Fruit fly (Drosophila melanogaster) whole organism: ENCODE results near the gene sals.

Source experiments
- CG8478 ChIP-seq: fragments of >200 bp; optimal IDR thresholded peaks from 2 replicates; lab custom pipeline; 2018; ENCODE audit warnings: inconsistent platforms
- Dll ChIP-seq: fragments of >200 bp; optimal IDR thresholded peaks from 2 replicates; lab custom pipeline; 2017
- EcR ChIP-seq, 2 experiments: fragments of >200 bp; optimal IDR thresholded peaks; 2 replicates each; lab custom pipeline; 2017; ENCODE audit warnings: missing biosample characterization in 2 of 2, missing genetic modification characterization in 2 of 2, missing genetic modification reagents in 2 of 2
- pan ChIP-seq: fragments of >200 bp; optimal IDR thresholded peaks from 2 replicates; lab custom pipeline; 2017
- psq ChIP-seq: fragments of >200 bp; optimal IDR thresholded peaks from 2 replicates; lab custom pipeline; 2017
- usp ChIP-seq: fragments of >200 bp; optimal IDR thresholded peaks from 2 replicates; lab custom pipeline; 2017; ENCODE audit warnings: missing biosample characterization, missing genetic modification characterization, mixed read lengths

The sals gene

DNA sequence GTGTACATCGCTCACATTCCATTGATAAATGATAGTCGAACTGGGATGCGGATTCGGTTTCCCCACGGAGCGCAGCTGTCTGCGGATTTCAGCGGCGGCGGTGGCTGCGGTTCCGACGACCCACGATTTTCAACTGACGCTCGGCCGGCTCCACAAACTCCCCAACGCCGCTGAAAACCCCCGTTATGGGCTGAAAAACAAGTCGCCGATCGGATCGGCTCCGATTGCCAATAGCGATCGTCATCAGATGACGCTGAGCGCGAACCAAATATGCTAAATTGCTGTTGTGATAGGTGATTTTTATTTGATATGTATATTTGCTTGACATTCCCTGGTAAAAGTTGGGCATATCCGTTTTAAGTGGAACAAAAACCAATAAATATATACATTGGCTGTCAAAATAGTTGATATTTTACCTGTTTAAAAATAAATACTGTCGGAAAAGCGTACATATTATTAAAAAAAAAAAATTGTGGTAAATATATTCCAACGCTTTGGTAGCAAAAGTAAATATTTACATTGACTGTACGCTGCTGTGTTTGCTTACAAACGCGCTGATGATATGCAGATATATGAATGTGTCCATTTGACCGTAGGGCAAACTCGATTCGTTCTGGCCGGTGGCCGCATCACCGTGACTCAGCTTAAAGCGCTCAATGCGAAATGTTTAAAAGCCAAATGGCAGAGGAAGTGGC, 2.8 kb upstream of the sals start:
- TF ChIP-seq Dll (lab: Kevin White, UChicago) (no peak), EcR (GFP tag; optimal IDR thresholded peaks at IDR 0.05; lab: Kevin White, UChicago) (no peak), CG8478 (lab: Kevin White, UChicago) (no peak), psq (no peak), usp (GFP tag; lab: Kevin White, UChicago) (no peak), pan (no peak)

DNA sequence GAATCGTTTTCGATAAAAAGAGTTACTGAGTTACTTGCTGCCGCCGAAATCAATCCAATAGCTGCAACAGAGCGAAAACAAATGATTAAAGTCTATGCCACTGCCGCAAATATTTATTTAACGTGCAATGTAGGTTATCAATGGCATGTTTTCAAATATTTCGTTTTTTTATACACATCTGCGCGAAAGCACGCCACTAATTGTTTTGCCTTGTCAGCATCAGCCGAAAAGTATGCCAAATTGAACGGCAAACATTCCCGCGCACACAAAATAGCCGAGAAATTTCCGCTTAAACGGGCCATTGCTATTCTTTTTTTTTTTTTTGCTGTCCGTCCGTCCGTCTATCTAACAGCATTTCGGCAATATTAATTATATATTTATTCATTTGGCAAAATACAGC, 450 bp upstream of the sals start:
- TF ChIP-seq Dll (lab: Kevin White, UChicago) (no peak), CG8478 (lab: Kevin White, UChicago) (no peak), pan (no peak), psq (no peak), EcR (GFP tag; optimal IDR thresholded peaks at IDR 0.05; lab: Kevin White, UChicago) (no peak), usp (GFP tag; lab: Kevin White, UChicago) (no peak)

DNA sequence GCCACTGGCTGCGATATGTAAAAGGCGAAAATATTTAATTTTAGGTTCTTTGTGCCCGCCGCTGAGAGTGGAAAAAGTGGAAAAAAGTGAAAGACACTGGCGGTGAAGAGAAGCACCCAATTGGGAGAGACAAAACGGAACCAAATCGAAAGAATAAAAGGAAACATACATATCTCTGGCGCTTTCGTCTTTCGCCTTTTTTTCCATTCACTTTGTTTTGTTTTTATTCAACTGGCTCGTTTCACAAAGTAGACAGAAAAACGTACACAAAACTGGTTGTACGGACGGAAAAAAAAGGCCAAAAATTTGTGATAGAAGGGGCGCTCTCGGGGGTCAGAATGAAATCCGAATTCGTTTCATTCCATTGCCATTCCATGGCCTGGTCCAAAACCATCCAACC, 1.9 kb downstream of the sals start:
- TF ChIP-seq EcR (GFP tag; optimal IDR thresholded peaks at IDR 0.05; lab: Kevin White, UChicago) (no peak), Dll (lab: Kevin White, UChicago) (no peak), usp (GFP tag; lab: Kevin White, UChicago) (no peak), pan (no peak), CG8478 (lab: Kevin White, UChicago) (no peak), psq (no peak)

DNA sequence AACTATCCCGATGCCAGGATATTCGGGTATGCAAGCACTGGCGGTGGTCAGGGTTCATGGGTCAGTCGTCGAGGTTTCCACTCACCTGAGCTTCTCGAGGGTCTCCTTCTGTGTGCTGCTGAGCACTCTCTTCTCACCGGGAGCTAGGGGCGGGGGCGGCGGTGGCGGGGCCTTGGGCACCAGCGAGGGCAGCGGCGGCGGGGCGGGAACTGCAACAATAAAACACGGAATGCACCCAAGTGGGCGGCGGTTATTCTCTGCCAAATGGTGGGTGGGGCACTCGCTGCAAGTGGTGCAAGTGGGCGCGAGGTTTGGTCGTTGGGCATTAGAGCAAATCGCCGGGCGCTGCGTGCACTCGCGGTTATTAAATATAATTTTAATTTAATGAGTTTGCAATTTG, 10.6 kb downstream of the sals start:
- TF ChIP-seq EcR (GFP tag; optimal IDR thresholded peaks at IDR 0.05; lab: Kevin White, UChicago) (no peak), Dll (lab: Kevin White, UChicago) (no peak), CG8478 (lab: Kevin White, UChicago) (no peak), usp (GFP tag; lab: Kevin White, UChicago) (no peak), pan (no peak), psq (no peak)

DNA sequence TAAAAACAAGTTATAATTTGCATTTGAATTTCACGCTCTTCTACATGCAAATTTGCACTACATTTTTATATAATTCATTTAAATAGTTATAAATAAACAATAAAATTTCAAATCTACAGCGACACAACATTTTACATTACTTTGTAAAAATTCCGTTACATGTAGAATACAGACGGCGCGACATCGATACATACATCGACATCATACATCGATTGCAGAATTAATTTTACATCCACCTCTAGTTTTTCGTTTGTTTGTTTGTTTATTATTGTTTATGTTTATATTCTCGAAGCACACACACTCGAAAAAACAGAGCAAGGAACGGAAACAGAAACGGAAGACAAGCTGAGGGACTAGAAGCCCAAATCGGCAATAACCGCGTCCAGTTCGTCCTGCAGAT, 14.1 kb downstream of the sals start, which contains the start of gene CG17230:
Gene CG17230, plus strand, starts transcription at position 258 of the 400 bp plus-strand sequence.
- TF ChIP-seq usp (GFP tag; lab: Kevin White, UChicago): no peak
- TF ChIP-seq CG8478 (lab: Kevin White, UChicago): no peak
- TF ChIP-seq EcR (GFP tag; optimal IDR thresholded peaks at IDR 0.05; lab: Kevin White, UChicago): no peak
- no peak for TF ChIP-seq pan

DNA sequence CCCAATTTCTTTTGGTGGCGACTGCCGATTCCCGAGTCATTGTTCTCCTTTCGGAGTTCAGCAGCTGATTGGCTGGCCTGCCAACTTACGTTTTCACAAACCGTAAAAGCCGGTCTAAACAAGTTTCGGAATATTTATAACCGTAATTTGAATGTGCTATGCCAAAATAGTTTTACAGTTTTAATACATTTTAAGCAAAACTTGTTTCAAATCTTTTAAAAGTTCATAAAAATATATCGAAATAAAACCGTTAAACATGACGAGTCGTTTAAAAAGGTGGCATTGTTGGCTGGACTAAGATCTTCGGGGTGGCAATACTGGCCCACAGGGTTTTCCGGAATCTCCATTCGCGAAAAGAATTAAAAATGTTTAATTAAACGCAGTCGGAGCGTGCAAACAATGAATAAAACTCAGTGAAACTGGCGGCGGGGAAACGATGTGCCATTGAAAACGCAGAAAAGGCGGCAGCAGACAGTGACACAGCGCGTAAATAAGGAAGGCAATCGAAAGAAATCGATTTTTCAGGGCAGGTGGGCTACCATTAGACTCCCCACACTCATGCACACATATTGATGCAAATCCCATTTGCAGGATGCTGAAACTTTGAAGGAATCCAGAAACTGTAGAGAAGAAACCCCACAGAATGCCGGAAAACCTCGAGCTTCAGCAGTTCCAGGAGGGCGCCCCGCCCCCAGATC, 15.9 kb downstream of the sals start, which contains the start of the genes Exd2 and CG5281:
Gene Exd2, minus strand, starts transcription at position 167 of the 698 bp plus-strand sequence.
Gene CG5281, plus strand, starts transcription at position 314 of the 698 bp plus-strand sequence.
- TF ChIP-seq psq (no peak), EcR (GFP tag; optimal IDR thresholded peaks at IDR 0.05; lab: Kevin White, UChicago) (no peak), Dll (lab: Kevin White, UChicago) (no peak), CG8478 (lab: Kevin White, UChicago) (no peak), usp (GFP tag; lab: Kevin White, UChicago) (no peak), pan (no peak)

DNA sequence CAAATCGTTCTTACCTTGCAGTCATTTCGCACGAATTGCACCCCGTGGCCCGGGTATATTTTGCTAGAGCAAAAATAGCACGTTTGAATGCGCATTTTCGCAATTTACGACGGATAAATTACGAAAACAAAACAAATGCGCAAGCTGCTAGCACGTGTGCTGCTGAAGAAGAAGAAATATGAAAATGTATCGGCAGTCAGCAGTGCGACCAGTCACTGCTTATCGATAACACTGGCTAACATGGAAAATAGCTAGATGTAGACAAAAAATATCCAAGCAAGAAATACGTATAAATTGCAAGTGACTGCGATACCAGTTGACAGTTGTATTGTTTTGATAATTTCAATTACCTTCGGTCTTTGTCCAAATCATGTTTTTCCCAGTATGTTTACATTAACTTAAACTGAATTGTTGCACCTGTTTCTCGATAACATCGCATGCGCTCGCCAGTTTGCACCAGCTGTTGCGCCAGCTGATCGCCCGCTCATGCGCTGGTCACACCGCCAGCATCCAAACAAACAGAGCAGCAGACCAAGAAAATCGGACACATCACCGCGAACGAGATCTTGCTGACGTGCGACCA, 20.1 kb downstream of the sals start, which contains the start of the genes RpL24-like and CG5276:
Gene RpL24-like, minus strand, starts transcription at position 188 of the 583 bp plus-strand sequence.
Gene CG5276, plus strand, starts transcription at position 344 of the 583 bp plus-strand sequence.
- TF ChIP-seq CG8478 (lab: Kevin White, UChicago) (no peak), Dll (lab: Kevin White, UChicago) (no peak), usp (GFP tag; lab: Kevin White, UChicago) (no peak), EcR (GFP tag; optimal IDR thresholded peaks at IDR 0.05; lab: Kevin White, UChicago) (no peak), psq (no peak), pan (no peak)

DNA sequence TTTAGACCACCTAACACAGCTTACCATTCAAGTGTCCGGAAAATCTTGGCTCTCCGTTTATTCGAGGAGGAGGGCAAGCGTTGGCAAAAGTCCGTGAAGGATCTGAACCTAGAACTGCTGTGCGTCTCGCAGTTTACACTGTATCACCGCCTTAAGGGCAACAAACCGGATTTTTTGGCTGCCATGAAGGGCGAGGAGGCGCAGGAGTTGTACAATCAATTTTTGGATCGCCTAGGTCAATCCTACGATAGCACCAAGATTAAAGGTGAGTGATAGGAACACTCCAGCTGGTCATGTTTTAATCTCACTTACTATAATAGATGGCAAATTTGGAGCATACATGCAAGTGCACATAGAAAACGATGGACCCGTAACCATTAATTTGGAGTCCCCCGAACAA, 21.3 kb downstream of the sals start:
- TF ChIP-seq usp (GFP tag; lab: Kevin White, UChicago) (no peak), EcR (GFP tag; optimal IDR thresholded peaks at IDR 0.05; lab: Kevin White, UChicago) (no peak), psq (no peak), Dll (lab: Kevin White, UChicago) (no peak), CG8478 (lab: Kevin White, UChicago) (no peak), pan (no peak)

DNA sequence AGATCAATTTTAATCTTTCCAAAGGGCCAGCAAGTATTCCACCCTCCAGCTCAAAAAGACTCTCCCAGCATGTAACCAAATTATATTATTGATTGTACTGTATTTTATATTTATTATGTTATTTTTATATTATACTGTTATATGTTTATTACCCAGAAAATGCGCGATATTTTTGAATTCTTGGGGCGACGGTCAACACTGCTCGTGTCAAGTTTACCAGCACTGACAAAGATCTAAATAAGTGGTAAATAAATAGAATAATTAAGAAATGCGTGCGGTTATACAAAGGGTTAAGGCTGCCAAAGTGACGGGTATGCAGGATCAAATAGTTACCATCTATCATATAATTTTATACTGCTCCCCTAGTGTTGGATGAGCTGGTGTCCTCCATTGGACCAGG, 21.8 kb downstream of the sals start, which contains the start of gene Dtd:
Gene Dtd, plus strand, starts transcription at position 248 of the 400 bp plus-strand sequence.
- TF ChIP-seq usp (GFP tag; lab: Kevin White, UChicago) (no peak), psq (no peak), pan (no peak), CG8478 (lab: Kevin White, UChicago) (no peak), Dll (lab: Kevin White, UChicago) (no peak), EcR (GFP tag; optimal IDR thresholded peaks at IDR 0.05; lab: Kevin White, UChicago) (no peak)

DNA sequence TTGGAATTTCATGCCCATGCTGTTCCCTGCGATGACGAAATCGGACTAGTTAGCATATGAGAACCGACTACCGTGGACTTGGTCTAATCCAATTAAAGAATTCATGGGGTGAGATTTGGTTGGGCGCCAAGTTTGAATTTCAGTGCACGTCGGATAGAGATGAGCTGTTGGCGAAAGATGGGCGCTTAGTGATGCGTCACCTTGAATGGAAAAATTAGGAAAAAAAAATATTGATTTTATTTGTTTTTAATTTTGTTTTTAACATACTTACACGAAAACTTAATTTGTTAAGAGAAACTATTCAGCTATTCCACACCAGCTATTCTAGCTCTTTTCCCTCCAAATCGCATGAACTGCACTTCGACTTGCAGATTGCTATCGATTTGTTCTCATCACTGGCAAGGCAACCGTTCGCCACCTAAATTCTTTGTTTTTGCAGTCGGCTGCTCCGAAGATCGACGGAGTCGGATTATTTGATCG, 29.9 kb downstream of the sals start, which contains the start of the genes ninaG and Sptz:
Gene ninaG, minus strand, starts transcription at position 51 of the 480 bp plus-strand sequence.
Gene Sptz, plus strand, starts transcription at position 450 of the 480 bp plus-strand sequence.
- TF ChIP-seq Dll (lab: Kevin White, UChicago) (no peak), pan (no peak), EcR (GFP tag; optimal IDR thresholded peaks at IDR 0.05; lab: Kevin White, UChicago) (no peak), usp (GFP tag; lab: Kevin White, UChicago) (no peak), psq (no peak), CG8478 (lab: Kevin White, UChicago) (no peak)

DNA sequence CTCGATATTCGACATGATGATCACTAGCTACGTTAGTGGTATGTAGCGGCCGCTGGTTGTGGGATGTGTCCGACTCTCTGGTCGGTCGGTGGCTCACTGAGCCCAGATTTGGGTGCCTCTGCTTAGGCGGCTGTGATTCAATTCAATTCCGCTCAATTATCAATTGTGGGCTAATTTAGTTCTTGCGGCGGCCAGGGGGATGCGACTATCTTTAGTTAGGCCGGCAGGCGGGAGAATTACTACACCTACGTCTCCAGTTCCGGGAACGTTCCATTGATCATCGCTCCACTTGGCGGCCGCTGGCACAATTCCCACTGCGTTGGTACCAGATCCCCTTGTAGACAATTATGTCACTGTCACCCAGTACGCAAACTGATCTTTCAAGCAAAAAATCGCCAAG, 33.0 kb downstream of the sals start, which contains the start of the genes bumpel and CG45676:
Gene bumpel, minus strand, starts transcription at position 101 of the 400 bp plus-strand sequence.
Gene CG45676, plus strand, starts transcription at position 318 of the 400 bp plus-strand sequence.
- TF ChIP-seq usp (GFP tag; lab: Kevin White, UChicago) (no peak), EcR (GFP tag; optimal IDR thresholded peaks at IDR 0.05; lab: Kevin White, UChicago) (no peak), Dll (lab: Kevin White, UChicago) (no peak), psq (no peak), pan (no peak), CG8478 (lab: Kevin White, UChicago) (no peak)
